Worm (Caenorhabditis elegans) whole organism, L2 larva: ENCODE measurements around the gene gnrr-3.

Experiments used
- ceh-16 ChIP-seq: fragments of 150-350 bp; optimal IDR thresholded peaks from 2 replicates; lab custom pipeline; 2014; ENCODE audit warnings: missing biosample characterization, missing genetic modification characterization
- ceh-82 ChIP-seq: fragments of 150-350 bp; optimal IDR thresholded peaks from 2 replicates; lab custom pipeline; 2014; ENCODE audit warnings: missing biosample characterization, missing genetic modification characterization
- dmd-4 ChIP-seq: sonication (generic microtip); optimal IDR thresholded peaks from 2 replicates; lab custom pipeline; 2017; ENCODE audit warnings: missing biosample characterization, missing genetic modification characterization
- egl-27 ChIP-seq: sonication (generic microtip); optimal IDR thresholded peaks from 3 replicates; lab custom pipeline; 2017; ENCODE audit warnings: missing biosample characterization, missing genetic modification reagents, missing genetic modification characterization
- lin-11 ChIP-seq: fragments of 150-350 bp; sonication (generic microtip); optimal IDR thresholded peaks from 2 replicates; lab custom pipeline; 2014; ENCODE audit warnings: missing biosample characterization, missing genetic modification characterization, inconsistent platforms, mixed read lengths
- lsy-2 ChIP-seq, 2 experiments: fragments of 150-350 bp in 1 of 2; sonication (generic microtip) in 1 of 2; optimal IDR thresholded peaks; 2 replicates each; lab custom pipeline; 2014 to 2017; ENCODE audit warnings: missing biosample characterization in 2 of 2, missing genetic modification characterization in 2 of 2
- nhr-6 ChIP-seq: fragments of 150-350 bp; optimal IDR thresholded peaks from 2 replicates; lab custom pipeline; 2014; ENCODE audit warnings: missing biosample characterization, missing genetic modification characterization
- nhr-77 ChIP-seq: fragments of 150-350 bp; optimal IDR thresholded peaks from 2 replicates; lab custom pipeline; 2014; ENCODE audit warnings: missing biosample characterization, missing genetic modification characterization
- snpc-4 ChIP-seq: fragments of 150-350 bp; optimal IDR thresholded peaks from 2 replicates; lab custom pipeline; 2014; ENCODE audit warnings: missing biosample characterization, missing genetic modification characterization
- zag-1 ChIP-seq: fragments of 150-350 bp; optimal IDR thresholded peaks from 2 replicates; lab custom pipeline; 2014; ENCODE audit warnings: missing biosample characterization, missing genetic modification characterization
- ztf-11 ChIP-seq: sonication (generic microtip); optimal IDR thresholded peaks from 2 replicates; lab custom pipeline; 2017; ENCODE audit warnings: missing biosample characterization, missing genetic modification characterization

DNA sequence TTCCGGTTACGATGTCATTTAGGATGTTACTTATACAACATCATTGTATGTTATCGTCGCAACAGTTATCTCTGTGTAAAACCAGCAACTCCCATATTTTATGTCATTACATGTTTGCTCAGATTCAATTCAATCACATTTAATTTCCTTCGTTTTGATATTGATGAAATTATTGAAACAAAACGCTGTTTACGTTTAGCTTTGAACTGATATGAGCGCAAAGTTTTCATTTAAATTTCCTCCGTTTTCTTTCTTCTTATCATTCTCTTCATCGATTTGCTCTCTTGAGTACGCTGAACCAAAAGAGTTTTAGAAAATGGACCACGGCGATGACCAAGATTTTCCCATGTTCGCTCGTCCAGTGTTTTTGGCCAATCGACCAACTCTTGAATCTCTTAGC lies 18.4 kb upstream of the gnrr-3 start, which contains the start of gene sek-6:
- no peak for TF ChIP-seq nhr-6 (tag; lab: Kevin White, UChicago)
- TF ChIP-seq lsy-2 (tag; optimal IDR thresholded peaks at IDR 0.05; lab: Kevin White, UChicago), result no peak
- no peak for TF ChIP-seq snpc-4 (tag; lab: Kevin White, UChicago)
- TF ChIP-seq zag-1 (tag; lab: Kevin White, UChicago), result no peak
- TF ChIP-seq ztf-11, result no peak
- TF ChIP-seq ceh-16 (tag; lab: Kevin White, UChicago), result no peak
- no peak for TF ChIP-seq nhr-77 (tag; lab: Kevin White, UChicago)
- no peak for TF ChIP-seq egl-27 (tag; lab: Kevin White, UChicago)
- no peak for TF ChIP-seq lin-11
- no peak for TF ChIP-seq dmd-4 (tag; lab: Kevin White, UChicago)
- no peak for TF ChIP-seq ceh-82 (tag; lab: Kevin White, UChicago)
